Fruit fly (Drosophila melanogaster): ENCODE results near the gene CG17078.

CG17078 gene

DNA sequence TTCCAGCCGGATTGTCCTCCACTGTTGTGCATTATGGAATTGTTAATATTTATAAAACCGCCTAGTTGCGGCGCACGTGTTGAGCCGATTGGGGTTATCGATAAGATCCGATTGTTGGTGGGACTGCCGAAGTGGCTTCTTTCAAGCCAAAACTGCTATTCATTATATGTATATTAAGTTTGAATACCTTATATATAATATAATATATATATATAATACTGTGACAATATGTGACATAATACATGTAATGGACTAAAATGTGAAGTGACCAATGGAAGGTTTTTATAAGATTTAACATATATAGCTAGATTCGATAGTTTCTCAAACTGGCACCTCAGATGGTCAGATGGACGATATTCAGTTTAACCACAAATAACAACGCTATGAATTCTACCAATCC is 4.4 kb downstream of the CG17078 start, which contains the start of the genes mbm and CG11555 (continued):
- TF ChIP-seq CG18599 (GFP tag; optimal IDR thresholded peaks at IDR 0.05) (peak; percentile 34), HLH4C (GFP tag; IDR thresholded peaks at IDR 0.05; ENCODE audit: partially characterized antibody) (peak; percentile 50), B-H2 (GFP tag; optimal IDR thresholded peaks at IDR 0.05) (peak; percentile 56), Hey (tag; optimal IDR thresholded peaks at IDR 0.05) (no peak), CG4404 (GFP tag; IDR thresholded peaks at IDR 0.05) (no peak), Ets97D (GFP tag; optimal IDR thresholded peaks at IDR 0.05) (no peak), unc-4 (GFP tag; IDR thresholded peaks at IDR 0.05; ENCODE audit: partially characterized antibody) (peak; percentile 70; the same call in 1 of the 2 replicates), Nf-YC (tag; optimal IDR thresholded peaks at IDR 0.05) (peak; percentile 74), CG13775 (GFP tag; optimal IDR thresholded peaks at IDR 0.05) (peak; percentile 34), twi (tag; optimal IDR thresholded peaks at IDR 0.05) (peak; percentile 44), CG12659 (GFP tag; optimal IDR thresholded peaks at IDR 0.05) (peak; percentile 45), Fer1 (GFP tag; optimal IDR thresholded peaks at IDR 0.05) (peak; percentile 49), CG7963 (GFP tag; IDR thresholded peaks at IDR 0.05; ENCODE audit: partially characterized antibody) (no peak), br (optimal IDR thresholded peaks at IDR 0.05) (no peak), run (tag; optimal IDR thresholded peaks at IDR 0.05) (peak; percentile 36), CG8765 (GFP tag; IDR thresholded peaks at IDR 0.05) (no peak), insv (GFP tag; optimal IDR thresholded peaks at IDR 0.05) (peak in 1 of 2 experiments; percentile 25), CG8388 (GFP tag; optimal IDR thresholded peaks at IDR 0.05) (peak; percentile 13), CG3995 (GFP tag; optimal IDR thresholded peaks at IDR 0.05) (peak; percentile 46), cwo (GFP tag; optimal IDR thresholded peaks at IDR 0.05) (peak; percentile 81), CG7271 (tag; optimal IDR thresholded peaks at IDR 0.05) (no peak), Meics (GFP tag; optimal IDR thresholded peaks at IDR 0.05) (peak; percentile 40), CG2712 (tag; optimal IDR thresholded peaks at IDR 0.05) (peak; percentile 46), YL-1 (GFP tag; optimal IDR thresholded peaks at IDR 0.05) (peak; percentile 66), kah (GFP tag; optimal IDR thresholded peaks at IDR 0.05) (peak; percentile 14), CG14441 (GFP tag; IDR thresholded peaks at IDR 0.05) (no peak), CG14710 (tag; optimal IDR thresholded peaks at IDR 0.05) (peak; percentile 55), croc (GFP tag; conservative IDR thresholded peaks at IDR 0.05) (no peak), CG31224 (GFP tag; IDR thresholded peaks at IDR 0.05) (0 out of 2 replicates have a peak, but pooled peaks have one; percentile 15), lola (GFP tag; optimal IDR thresholded peaks at IDR 0.05) (peak in 1 of 3 experiments; percentile 15), CG17568 (GFP tag; optimal IDR thresholded peaks at IDR 0.05) (no peak), MBD-R2 (GFP tag; IDR thresholded peaks at IDR 0.05) (peak; percentile 74; the same call in 1 of the 2 replicates), CG34224 (GFP tag; IDR thresholded peaks at IDR 0.05; ENCODE audit: partially characterized antibody) (peak; percentile 53; the same call in 2 of the 3 replicates), Dll (GFP tag; IDR thresholded peaks at IDR 0.05; ENCODE audit: partially characterized antibody) (peak; percentile 74), Atf3 (GFP tag; optimal IDR thresholded peaks at IDR 0.05) (no peak), CG3847 (GFP tag; IDR thresholded peaks at IDR 0.05) (no peak), gcm (GFP tag; optimal IDR thresholded peaks at IDR 0.05) (peak; percentile 10), dm (GFP tag; optimal IDR thresholded peaks at IDR 0.05) (peak; percentile 84), ssp (GFP tag; IDR thresholded peaks at IDR 0.05) (peak; percentile 9; the same call in 1 of the 2 replicates), chif (GFP tag; optimal IDR thresholded peaks at IDR 0.05) (no peak), CG1529 (GFP tag; optimal IDR thresholded peaks at IDR 0.05) (no peak), CG13424 (tag; optimal IDR thresholded peaks at IDR 0.05) (peak; percentile 48), NfI (GFP tag; optimal IDR thresholded peaks at IDR 0.05) (peak; percentile 24), ems (GFP tag; optimal IDR thresholded peaks at IDR 0.05) (no peak), CG30020 (tag; optimal IDR thresholded peaks at IDR 0.05) (peak; percentile 59), Deaf1 (tag; optimal IDR thresholded peaks at IDR 0.05) (peak; percentile 20), CG33213 (GFP tag; optimal IDR thresholded peaks at IDR 0.05) (no peak), nerfin-1 (tag; optimal IDR thresholded peaks at IDR 0.05) (peak; percentile 36), CG16813 (GFP tag; IDR thresholded peaks at IDR 0.05; ENCODE audit: partially characterized antibody) (peak; percentile 51; the same call in 1 of the 3 replicates)
